Fruit fly (Drosophila melanogaster) whole organism, wandering third instar larva: ENCODE results near the gene CG46304.

Experiments used
- Abd-B ChIP-seq: fragments of >200 bp; optimal IDR thresholded peaks from 2 replicates; lab custom pipeline; 2017; ENCODE audit warnings: missing biosample characterization, missing genetic modification characterization
- CG32264 ChIP-seq: fragments of 200-800 bp; sonication (Bioruptor generic); optimal IDR thresholded peaks from 2 replicates; lab custom pipeline; 2016; ENCODE audit warnings: missing biosample characterization, missing genetic modification characterization
- CG9705 ChIP-seq: fragments of 200-800 bp; sonication (Bioruptor generic); optimal IDR thresholded peaks from 2 replicates; lab custom pipeline; 2018; ENCODE audit warnings: missing biosample characterization, mild to moderate bottlenecking, missing genetic modification characterization
- CrebA ChIP-seq: fragments of 200-800 bp; sonication (Bioruptor generic); optimal IDR thresholded peaks from 2 replicates; lab custom pipeline; 2016; ENCODE audit warnings: missing biosample characterization, mild to moderate bottlenecking, missing genetic modification characterization, borderline replicate concordance
- Dfd ChIP-seq: fragments of >200 bp; optimal IDR thresholded peaks from 2 replicates; lab custom pipeline; 2017; ENCODE audit warnings: missing biosample characterization, missing genetic modification characterization
- Dif ChIP-seq: fragments of 200-275, 200-300 bp; sonication (Bioruptor generic); optimal IDR thresholded peaks from 2 replicates; lab custom pipeline; 2018; ENCODE audit warnings: missing biosample characterization, missing genetic modification characterization; ENCODE audit not compliant: partially characterized antibody
- GATAd ChIP-seq: sonication (Bioruptor generic); optimal IDR thresholded peaks from 2 replicates; lab custom pipeline; 2016; ENCODE audit warnings: missing biosample characterization, missing genetic modification characterization
- HLH106 ChIP-seq: fragments of 200-800 bp; optimal IDR thresholded peaks from 3 replicates; lab custom pipeline; 2019; ENCODE audit warnings: missing biosample characterization, mild to moderate bottlenecking, missing genetic modification characterization, moderate library complexity
- Hnf4 ChIP-seq: fragments of 200-800 bp; sonication (Bioruptor generic); optimal IDR thresholded peaks from 2 replicates; lab custom pipeline; 2016; ENCODE audit warnings: missing biosample characterization, mild to moderate bottlenecking, missing genetic modification characterization
- Hr78 ChIP-seq: fragments of >200 bp; optimal IDR thresholded peaks from 2 replicates; lab custom pipeline; 2017; ENCODE audit warnings: missing biosample characterization, missing genetic modification characterization
- Jra ChIP-seq: sonication (Bioruptor generic); optimal IDR thresholded peaks from 2 replicates; lab custom pipeline; 2016; ENCODE audit warnings: missing biosample characterization, missing genetic modification characterization
- Mio ChIP-seq: sonication (Bioruptor generic); optimal IDR thresholded peaks from 2 replicates; lab custom pipeline; 2016; ENCODE audit warnings: missing biosample characterization, missing genetic modification characterization
- Myc ChIP-seq: fragments of >200 bp; optimal IDR thresholded peaks from 2 replicates; lab custom pipeline; 2017
- N ChIP-seq: fragments of >200 bp; optimal IDR thresholded peaks from 2 replicates; lab custom pipeline; 2018; ENCODE audit warnings: missing biosample characterization, missing external identifiers, missing genetic modification characterization
- OdsH ChIP-seq: fragments of 200-800 bp; sonication (Bioruptor generic); optimal IDR thresholded peaks from 2 replicates; lab custom pipeline; 2016; ENCODE audit warnings: missing biosample characterization, mild to moderate bottlenecking, missing genetic modification characterization
- Rel ChIP-seq, 2 experiments: fragments of 200-800 bp; sonication (Bioruptor generic) in 1 of 2; optimal IDR thresholded peaks; 2 replicates in 1 of 2; 3 replicates in 1 of 2; lab custom pipeline; 2016 to 2019; ENCODE audit warnings: mild to moderate bottlenecking in 2 of 2, missing biosample characterization in 2 of 2, missing genetic modification characterization in 2 of 2, moderate library complexity in 1 of 2
- Sp1 ChIP-seq: fragments of 200-800 bp; sonication (Bioruptor generic); optimal IDR thresholded peaks from 3 replicates; lab custom pipeline; 2019; ENCODE audit warnings: missing biosample characterization, mild to moderate bottlenecking, missing genetic modification characterization, moderate library complexity
- Vsx2 ChIP-seq: fragments of 200-300, 225-300 bp; sonication (Bioruptor generic); optimal IDR thresholded peaks from 2 replicates; lab custom pipeline; 2018; ENCODE audit warnings: missing biosample characterization, missing genetic modification characterization; ENCODE audit not compliant: partially characterized antibody
- br ChIP-seq: fragments of 200-800 bp; sonication (Bioruptor generic); optimal IDR thresholded peaks from 2 replicates; lab custom pipeline; 2016; ENCODE audit warnings: missing biosample characterization, missing genetic modification characterization
- brk ChIP-seq: fragments of 200-800 bp; sonication (Bioruptor generic); optimal IDR thresholded peaks from 2 replicates; lab custom pipeline; 2016; ENCODE audit warnings: missing biosample characterization, mild to moderate bottlenecking, missing genetic modification characterization
- dl ChIP-seq, 2 experiments: fragments of 175-275, 200-275 bp in 1 of 2; fragments of 200-275 bp in 1 of 2; sonication (Bioruptor generic); optimal IDR thresholded peaks; lab custom pipeline; 2018; ENCODE audit warnings: mild to moderate bottlenecking in 2 of 2, missing biosample characterization in 2 of 2, missing genetic modification characterization in 2 of 2, moderate library complexity in 2 of 2; ENCODE audit not compliant: partially characterized antibody in 2 of 2, insufficient read depth in 1 of 2
- dmrt93B ChIP-seq: fragments of 200-800 bp; sonication (Bioruptor generic); optimal IDR thresholded peaks from 2 replicates; lab custom pipeline; 2018; ENCODE audit warnings: missing biosample characterization, mild to moderate bottlenecking, missing genetic modification characterization
- ey ChIP-seq: fragments of 200-800 bp; sonication (Bioruptor generic); optimal IDR thresholded peaks from 2 replicates; lab custom pipeline; 2016; ENCODE audit warnings: missing biosample characterization, missing genetic modification characterization
- foxo ChIP-seq, 2 experiments: fragments of 200-800 bp; sonication (Bioruptor generic); optimal IDR thresholded peaks; 2 replicates in 1 of 2; 3 replicates in 1 of 2; lab custom pipeline; 2016 to 2017; ENCODE audit warnings: missing biosample characterization in 2 of 2, missing genetic modification characterization in 2 of 2
- fru ChIP-seq: fragments of 200-800 bp; sonication (Bioruptor generic); optimal IDR thresholded peaks from 3 replicates; lab custom pipeline; 2016; ENCODE audit warnings: missing biosample characterization, mild to moderate bottlenecking, missing genetic modification characterization
- h ChIP-seq: fragments of 200-800 bp; sonication (Bioruptor generic); optimal IDR thresholded peaks from 3 replicates; lab custom pipeline; 2016; ENCODE audit warnings: missing biosample characterization, mild to moderate bottlenecking, missing genetic modification characterization
- jim ChIP-seq: fragments of 175-275, 200-325 bp; sonication (Bioruptor generic); optimal IDR thresholded peaks from 2 replicates; lab custom pipeline; 2016; ENCODE audit warnings: missing biosample characterization, mild to moderate bottlenecking, missing genetic modification characterization
- lola ChIP-seq: fragments of >200 bp; optimal IDR thresholded peaks from 2 replicates; lab custom pipeline; 2017; ENCODE audit warnings: missing biosample characterization, missing genetic modification characterization
- pan ChIP-seq: fragments of >200 bp; optimal IDR thresholded peaks from 2 replicates; lab custom pipeline; 2017
- psq ChIP-seq: fragments of 200-800 bp; sonication (Bioruptor generic); optimal IDR thresholded peaks from 3 replicates; lab custom pipeline; 2017; ENCODE audit warnings: missing biosample characterization, mild to moderate bottlenecking, missing genetic modification characterization, moderate library complexity
- rgr ChIP-seq: fragments of 200-800 bp; sonication (Bioruptor generic); optimal IDR thresholded peaks from 3 replicates; lab custom pipeline; 2016; ENCODE audit warnings: missing biosample characterization, mild to moderate bottlenecking, missing genetic modification characterization
- sage ChIP-seq: fragments of 200-800 bp; sonication (Bioruptor generic); optimal IDR thresholded peaks from 2 replicates; lab custom pipeline; 2016; ENCODE audit warnings: missing biosample characterization, mild to moderate bottlenecking, missing genetic modification characterization
- sv ChIP-seq: fragments of 200-800 bp; sonication (Bioruptor generic); optimal IDR thresholded peaks from 3 replicates; lab custom pipeline; 2016; ENCODE audit warnings: missing biosample characterization, missing genetic modification characterization
- tai ChIP-seq: sonication (Bioruptor generic); optimal IDR thresholded peaks from 2 replicates; lab custom pipeline; 2016; ENCODE audit warnings: missing biosample characterization, missing genetic modification characterization
- usp ChIP-seq: fragments of >200 bp; optimal IDR thresholded peaks from 2 replicates; lab custom pipeline; 2017; ENCODE audit warnings: missing biosample characterization, missing genetic modification characterization
- woc ChIP-seq: sonication (Bioruptor generic); optimal IDR thresholded peaks from 2 replicates; lab custom pipeline; 2016; ENCODE audit warnings: missing biosample characterization, mild to moderate bottlenecking, missing genetic modification characterization

Gene CG46304

dm6 chr2L:18981947-18982579 is 36.0 kb downstream of the CG46304 start:
- no peak for TF ChIP-seq Dif (GFP tag; lab: Kevin White, UChicago)
- TF ChIP-seq sv (GFP tag; lab: Kevin White, UChicago): no peak
- no peak for TF ChIP-seq Jra
- no peak for TF ChIP-seq lola (GFP tag; lab: Kevin White, UChicago)
- TF ChIP-seq rgr (GFP tag; lab: Kevin White, UChicago): no peak
- peak in 1 of 2 experiments; percentile 20 for TF ChIP-seq foxo (GFP tag; optimal IDR thresholded peaks at IDR 0.05; lab: Kevin White, UChicago)
- no peak for TF ChIP-seq Abd-B (GFP tag; lab: Kevin White, UChicago)
- no peak for TF ChIP-seq GATAd (GFP tag; lab: Kevin White, UChicago)

- TF ChIP-seq dmrt93B (GFP tag; lab: Kevin White, UChicago) (no peak), foxo (GFP tag; optimal IDR thresholded peaks at IDR 0.05; lab: Kevin White, UChicago) (peak in 1 of 2 experiments; percentile 19), OdsH (GFP tag; lab: Kevin White, UChicago) (no peak), HLH106 (tag; lab: Kevin White, UChicago) (peak; percentile 11), pan (lab: Kevin White, UChicago) (no peak), woc (peak; percentile 14), Mio (GFP tag; lab: Kevin White, UChicago) (no peak), CrebA (GFP tag; lab: Kevin White, UChicago) (no peak), Sp1 (GFP tag; lab: Kevin White, UChicago) (peak; percentile 4), tai (GFP tag; lab: Kevin White, UChicago) (peak; percentile 23), Myc (lab: Kevin White, UChicago) (no peak), br (GFP tag; lab: Kevin White, UChicago) (peak; percentile 28)
Measured at dm6 chr2L:18982826-18983758, 37.0 kb downstream of the CG46304 start.

- no peak for TF ChIP-seq usp (GFP tag; lab: Kevin White, UChicago)
- no peak for TF ChIP-seq tai (GFP tag; lab: Kevin White, UChicago)
- no peak for TF ChIP-seq rgr (GFP tag; lab: Kevin White, UChicago)
- no peak for TF ChIP-seq Sp1 (GFP tag; lab: Kevin White, UChicago)
- TF ChIP-seq Hnf4 (GFP tag; lab: Kevin White, UChicago): no peak
- TF ChIP-seq fru (GFP tag; lab: Kevin White, UChicago): no peak
Measured at dm6 chr2L:18984158-18984557, 38.1 kb downstream of the CG46304 start.

- TF ChIP-seq Abd-B (GFP tag; lab: Kevin White, UChicago): no peak
- TF ChIP-seq Jra: no peak
- peak in 1 of 2 experiments; percentile 30 for TF ChIP-seq foxo (GFP tag; optimal IDR thresholded peaks at IDR 0.05; lab: Kevin White, UChicago)
- no peak for TF ChIP-seq ey
- no peak for TF ChIP-seq lola (GFP tag; lab: Kevin White, UChicago)
- TF ChIP-seq brk: no peak
- no peak for TF ChIP-seq sv (GFP tag; lab: Kevin White, UChicago)
- TF ChIP-seq dl (GFP tag; optimal IDR thresholded peaks at IDR 0.05; lab: Kevin White, UChicago; ENCODE audit: insufficient read depth in 1 of 2, partially characterized antibody in 2 of 2): no peak
- no peak for TF ChIP-seq psq
- TF ChIP-seq tai (GFP tag; lab: Kevin White, UChicago): no peak
- TF ChIP-seq OdsH (GFP tag; lab: Kevin White, UChicago): peak; percentile 22
- no peak for TF ChIP-seq Sp1 (GFP tag; lab: Kevin White, UChicago)
- no peak for TF ChIP-seq Dif (GFP tag; lab: Kevin White, UChicago)
- TF ChIP-seq br (GFP tag; lab: Kevin White, UChicago): peak; percentile 8
- TF ChIP-seq Dfd: no peak
- TF ChIP-seq h (GFP tag; lab: Kevin White, UChicago): peak; percentile 32
- TF ChIP-seq sage (GFP tag; lab: Kevin White, UChicago): no peak
- no peak for TF ChIP-seq Myc (lab: Kevin White, UChicago)
- no peak for TF ChIP-seq pan (lab: Kevin White, UChicago)
- no peak for TF ChIP-seq CG9705
- TF ChIP-seq jim (GFP tag; lab: Kevin White, UChicago): no peak
- TF ChIP-seq GATAd (GFP tag; lab: Kevin White, UChicago): no peak
- TF ChIP-seq dmrt93B (GFP tag; lab: Kevin White, UChicago): no peak
- no peak for TF ChIP-seq Vsx2 (GFP tag; lab: Kevin White, UChicago)
- TF ChIP-seq N (GFP tag; lab: Kevin White, UChicago): no peak
- TF ChIP-seq HLH106 (tag; lab: Kevin White, UChicago): peak; percentile 42
- TF ChIP-seq Mio (GFP tag; lab: Kevin White, UChicago): no peak
- TF ChIP-seq Rel (GFP tag; optimal IDR thresholded peaks at IDR 0.05; lab: Kevin White, UChicago): no peak
- TF ChIP-seq Rel (tag; optimal IDR thresholded peaks at IDR 0.05; lab: Kevin White, UChicago): no peak
- no peak for TF ChIP-seq CG32264 (GFP tag; lab: Kevin White, UChicago)
- no peak for TF ChIP-seq Hr78 (GFP tag; lab: Kevin White, UChicago)
Measured at dm6 chr2L:18985201-18986124, 39.4 kb downstream of the CG46304 start.
